Fruit fly (Drosophila melanogaster): ENCODE measurements around the gene CG34299.
A peak's percentile ranks its signal among the peaks of the same experiment; 100 is the strongest.

The CG34299 gene

dm6 chr3R:30276482-30277282 lies 27.3 kb downstream of the CG34299 start:
- peak; percentile 87 for TF ChIP-seq CG6808 (GFP tag; optimal IDR thresholded peaks at IDR 0.05)
- peak; percentile 90 for TF ChIP-seq lz (GFP tag; optimal IDR thresholded peaks at IDR 0.05)
- peak; percentile 46; the same call in 1 of the 2 replicates for TF ChIP-seq Gug (GFP tag; IDR thresholded peaks at IDR 0.05)
- TF ChIP-seq CG3919 (GFP tag; optimal IDR thresholded peaks at IDR 0.05) = peak; percentile 78
- peak; percentile 94 for TF ChIP-seq esn (GFP tag; optimal IDR thresholded peaks at IDR 0.05)
- TF ChIP-seq CG1621 (tag; optimal IDR thresholded peaks at IDR 0.05) = peak; percentile 76
- peak; percentile 65 for TF ChIP-seq Hr4 (GFP tag; optimal IDR thresholded peaks at IDR 0.05)
- TF ChIP-seq CG7368 (GFP tag; optimal IDR thresholded peaks at IDR 0.05) = peak; percentile 33
- peak; percentile 84 for TF ChIP-seq CG31627 (GFP tag; optimal IDR thresholded peaks at IDR 0.05)
- TF ChIP-seq Hr38 (GFP tag; optimal IDR thresholded peaks at IDR 0.05) = no peak
- TF ChIP-seq vri (GFP tag; optimal IDR thresholded peaks at IDR 0.05) = peak; percentile 74
- peak; percentile 62 for TF ChIP-seq CG32006 (GFP tag; optimal IDR thresholded peaks at IDR 0.05)
- peak; percentile 95 for TF ChIP-seq svp (GFP tag)
- TF ChIP-seq topi (GFP tag; optimal IDR thresholded peaks at IDR 0.05) = peak; percentile 91
- TF ChIP-seq CG34406 (GFP tag; optimal IDR thresholded peaks at IDR 0.05) = peak; percentile 78
- peak; percentile 76 for TF ChIP-seq CG9139 (GFP tag; optimal IDR thresholded peaks at IDR 0.05)
- TF ChIP-seq CG8319 (GFP tag; optimal IDR thresholded peaks at IDR 0.05) = peak; percentile 5
- TF ChIP-seq CG3032 (tag; optimal IDR thresholded peaks at IDR 0.05) = peak; percentile 91
- TF ChIP-seq Smox (GFP tag; optimal IDR thresholded peaks at IDR 0.05) = peak; percentile 90
- peak; percentile 89 for TF ChIP-seq CG10669 (GFP tag; optimal IDR thresholded peaks at IDR 0.05)
- peak; percentile 96 for TF ChIP-seq Eip78C (GFP tag)
- peak; percentile 93 for TF ChIP-seq Met (GFP tag; optimal IDR thresholded peaks at IDR 0.05)
- peak; percentile 47; the same call in 1 of the 2 replicates for TF ChIP-seq CG15336 (GFP tag; IDR thresholded peaks at IDR 0.05)
- TF ChIP-seq CG6163 (GFP tag; IDR thresholded peaks at IDR 0.05) = peak; percentile 79
- TF ChIP-seq pdm3 (GFP tag; optimal IDR thresholded peaks at IDR 0.05) = peak; percentile 70
- TF ChIP-seq spab (GFP tag; optimal IDR thresholded peaks at IDR 0.05) = peak; percentile 86
- peak; percentile 61 for TF ChIP-seq CG6276 (GFP tag; optimal IDR thresholded peaks at IDR 0.05)
- TF ChIP-seq Ets21C (GFP tag; optimal IDR thresholded peaks at IDR 0.05) = peak; percentile 76
- TF ChIP-seq ss (GFP tag; optimal IDR thresholded peaks at IDR 0.05) = peak; percentile 86 to 89
- TF ChIP-seq dsx (GFP tag; optimal IDR thresholded peaks at IDR 0.05; ENCODE audit: poor library complexity, severe bottlenecking) = peak; percentile 91
- peak; percentile 30; the same call in 1 of the 2 replicates for TF ChIP-seq CG11294 (GFP tag; IDR thresholded peaks at IDR 0.05)
- TF ChIP-seq Sox14 (GFP tag; optimal IDR thresholded peaks at IDR 0.05) = peak; percentile 86
- peak; percentile 66 for TF ChIP-seq net (GFP tag; optimal IDR thresholded peaks at IDR 0.05)
- peak; percentile 75 for TF ChIP-seq CG10631 (GFP tag; optimal IDR thresholded peaks at IDR 0.05)
- TF ChIP-seq OdsH (GFP tag; optimal IDR thresholded peaks at IDR 0.05) = peak; percentile 58
- peak; percentile 61 for TF ChIP-seq CG16779 (tag; optimal IDR thresholded peaks at IDR 0.05)
- peak; percentile 87 for TF ChIP-seq Hr39 (GFP tag; optimal IDR thresholded peaks at IDR 0.05)
- TF ChIP-seq cyc (GFP tag; optimal IDR thresholded peaks at IDR 0.05) = peak; percentile 80
- no peak for TF ChIP-seq CG4318 (GFP tag; optimal IDR thresholded peaks at IDR 0.05)
- TF ChIP-seq Sox102F (GFP tag; optimal IDR thresholded peaks at IDR 0.05) = peak; percentile 89
- peak; percentile 98 for TF ChIP-seq fkh (GFP tag; optimal IDR thresholded peaks at IDR 0.05)
- TF ChIP-seq CG6792 (GFP tag; optimal IDR thresholded peaks at IDR 0.05) = peak; percentile 75
- TF ChIP-seq achi (GFP tag; optimal IDR thresholded peaks at IDR 0.05) = peak; percentile 74
- peak; percentile 55; the same call in 1 of the 3 replicates for TF ChIP-seq CG8119 (GFP tag; IDR thresholded peaks at IDR 0.05)
- TF ChIP-seq CG8632 (GFP tag; optimal IDR thresholded peaks at IDR 0.05) = peak; percentile 64
- peak; percentile 90 for TF ChIP-seq Ets96B (tag; optimal IDR thresholded peaks at IDR 0.05)
- peak; percentile 78 for TF ChIP-seq eg (GFP tag; IDR thresholded peaks at IDR 0.05)
- peak; percentile 63 for TF ChIP-seq Sox15 (GFP tag; optimal IDR thresholded peaks at IDR 0.05)
- TF ChIP-seq CG6854 (GFP tag; optimal IDR thresholded peaks at IDR 0.05) = peak; percentile 51
- peak; percentile 50 to 64 for TF ChIP-seq salr (GFP tag; optimal IDR thresholded peaks at IDR 0.05)

Data from whole organism, prepupa.